Worm (Caenorhabditis elegans) whole organism, mixed stage, embryonic: Measurements from ENCODE around the gene ZC404.2.

Experiments used
- mep-1 ChIP-seq: fragments of 150-350 bp; optimal IDR thresholded peaks from 2 replicates; lab custom pipeline; 2017; ENCODE audit warnings: missing biosample characterization, missing genetic modification reagents, missing genetic modification characterization, inconsistent platforms
- snpc-4 ChIP-seq: fragments of 150-350 bp; optimal IDR thresholded peaks from 2 replicates; lab custom pipeline; 2014; ENCODE audit warnings: missing biosample characterization, missing genetic modification characterization
- sptf-1 ChIP-seq: sonication (generic microtip); optimal IDR thresholded peaks from 2 replicates; lab custom pipeline; 2017; ENCODE audit warnings: mild to moderate bottlenecking, missing genetic modification characterization, moderate library complexity, missing compliant biosample characterization
- tbx-8 ChIP-seq: fragments of 200-800 bp; sonication (Bioruptor generic); optimal IDR thresholded peaks from 2 replicates; lab custom pipeline; 2018; ENCODE audit warnings: mild to moderate bottlenecking, missing genetic modification characterization, moderate library complexity, missing compliant biosample characterization

DNA sequence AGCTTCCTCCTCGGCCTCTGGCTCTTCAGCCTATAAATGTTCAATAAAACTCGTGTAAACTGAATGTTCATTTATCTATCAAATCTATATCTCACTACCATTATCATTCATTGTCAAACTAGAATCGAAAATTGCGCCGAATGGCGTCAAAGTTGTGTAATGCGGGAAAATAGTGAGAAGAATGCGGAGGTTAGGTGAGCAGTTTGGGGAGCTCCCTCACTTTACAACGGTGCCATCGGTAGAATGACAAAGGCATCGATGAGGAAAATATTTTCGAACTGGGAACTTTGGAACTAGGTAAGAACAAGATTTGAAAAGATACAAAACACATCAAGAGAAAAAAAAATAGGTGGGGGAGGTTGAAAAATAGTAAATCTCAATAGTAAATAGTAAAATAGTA lies 20.2 kb upstream of the ZC404.2 start:
- TF ChIP-seq snpc-4 (tag; lab: Kevin White, UChicago), result no peak
- TF ChIP-seq tbx-8 (GFP tag; lab: Kevin White, UChicago), result no peak
- TF ChIP-seq sptf-1, result no peak
- TF ChIP-seq mep-1, result no peak
